Fruit fly (Drosophila melanogaster): Measurements from ENCODE around the gene mge.
A peak's percentile ranks its signal among the peaks of the same experiment; 100 is the strongest.

The mge gene

DNA sequence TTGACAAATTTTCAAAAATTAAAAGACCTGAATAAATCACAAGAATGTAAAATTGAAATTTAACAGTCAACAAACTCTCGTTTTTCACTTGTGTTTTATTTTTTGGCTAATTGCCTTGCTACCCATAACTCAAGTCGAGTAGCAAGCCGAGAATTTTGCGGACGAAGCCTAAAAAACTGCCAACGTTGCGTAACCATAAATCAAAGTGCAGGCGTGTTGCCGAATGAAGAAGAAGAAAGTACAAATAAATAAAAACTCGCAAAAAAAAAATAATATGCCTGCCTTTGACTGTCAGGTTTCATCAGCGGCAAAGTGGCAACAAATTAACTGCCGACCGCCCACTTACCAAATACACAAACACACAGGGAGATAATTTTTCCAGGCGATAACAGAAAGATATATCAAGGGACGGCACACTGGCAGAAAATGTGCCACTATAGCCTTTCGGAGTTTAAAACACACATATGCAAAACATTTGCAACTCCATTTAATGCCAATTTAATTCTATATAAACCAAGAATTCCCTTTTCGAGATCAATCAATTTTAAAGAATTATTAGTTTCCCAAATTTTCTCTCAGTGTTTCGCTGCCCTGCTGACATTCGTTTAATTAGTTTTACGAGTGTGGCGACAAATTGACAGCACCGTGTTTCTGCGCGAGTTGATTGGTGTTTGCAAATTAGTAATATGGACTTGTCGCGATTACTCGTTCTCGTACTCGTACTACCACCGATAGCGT lies 18.6 kb upstream of the mge start (continued):
- peak; percentile 36 for TF ChIP-seq kay (GFP tag; optimal IDR thresholded peaks at IDR 0.05)
- peak; percentile 91 for TF ChIP-seq wdn (GFP tag; IDR thresholded peaks at IDR 0.05)
- peak; percentile 79 for TF ChIP-seq Chrac-16 (GFP tag; optimal IDR thresholded peaks at IDR 0.05)
- no peak for TF ChIP-seq cad (GFP tag; optimal IDR thresholded peaks at IDR 0.05)
- TF ChIP-seq Pdp1 (GFP tag; optimal IDR thresholded peaks at IDR 0.05): peak; percentile 76 to 79
- TF ChIP-seq Atf-2 (GFP tag; optimal IDR thresholded peaks at IDR 0.05): peak; percentile 81
- TF ChIP-seq fru (optimal IDR thresholded peaks at IDR 0.05): no peak
- TF ChIP-seq CG1792 (GFP tag; optimal IDR thresholded peaks at IDR 0.05): peak; percentile 85
- TF ChIP-seq CG8944 (GFP tag; optimal IDR thresholded peaks at IDR 0.05): peak; percentile 86
- TF ChIP-seq HLH4C (GFP tag; IDR thresholded peaks at IDR 0.05; ENCODE audit: partially characterized antibody): no peak
- TF ChIP-seq CG33213 (GFP tag; optimal IDR thresholded peaks at IDR 0.05): peak; percentile 74
- TF ChIP-seq caup (GFP tag; optimal IDR thresholded peaks at IDR 0.05; ENCODE audit: severe bottlenecking): peak; percentile 93
- peak; percentile 85 for TF ChIP-seq bcd (GFP tag; optimal IDR thresholded peaks at IDR 0.05)
- no peak for TF ChIP-seq pita (GFP tag; optimal IDR thresholded peaks at IDR 0.05)
- no peak for TF ChIP-seq CG1832 (GFP tag; optimal IDR thresholded peaks at IDR 0.05)
- peak; percentile 86 for TF ChIP-seq CG9609 (GFP tag; optimal IDR thresholded peaks at IDR 0.05)
- peak; percentile 50 for TF ChIP-seq kah (GFP tag; optimal IDR thresholded peaks at IDR 0.05)
- TF ChIP-seq ken (GFP tag; IDR thresholded peaks at IDR 0.05): peak; percentile 76
- TF ChIP-seq zf30C (GFP tag; optimal IDR thresholded peaks at IDR 0.05): peak; percentile 80
- TF ChIP-seq Hr78 (GFP tag; optimal IDR thresholded peaks at IDR 0.05): no peak
- peak; percentile 77; the same call in 2 of the 3 replicates for TF ChIP-seq Optix (GFP tag; IDR thresholded peaks at IDR 0.05)
- no peak for TF ChIP-seq CG13287 (GFP tag; IDR thresholded peaks at IDR 0.05; ENCODE audit: partially characterized antibody)
- TF ChIP-seq Usf (GFP tag; optimal IDR thresholded peaks at IDR 0.05): peak; percentile 74
- peak; percentile 20 for TF ChIP-seq CG17912 (GFP tag; optimal IDR thresholded peaks at IDR 0.05)
- no peak for TF ChIP-seq CG9797 (GFP tag; optimal IDR thresholded peaks at IDR 0.05)
- peak; percentile 89 for TF ChIP-seq fd3F (GFP tag; optimal IDR thresholded peaks at IDR 0.05)
- peak; percentile 50 for TF ChIP-seq CG15696 (tag; optimal IDR thresholded peaks at IDR 0.05)
- TF ChIP-seq CG31224 (GFP tag; IDR thresholded peaks at IDR 0.05): peak; percentile 87
- TF ChIP-seq Abd-B (GFP tag; optimal IDR thresholded peaks at IDR 0.05): peak; percentile 68
- TF ChIP-seq CG5180 (GFP tag; optimal IDR thresholded peaks at IDR 0.05): peak; percentile 46
- TF ChIP-seq hbn (GFP tag; IDR thresholded peaks at IDR 0.05; ENCODE audit: partially characterized antibody): no peak
- TF ChIP-seq CG10147 (GFP tag; optimal IDR thresholded peaks at IDR 0.05): peak; percentile 83
- peak; percentile 76; the same call in 2 of the 3 replicates for TF ChIP-seq H15 (GFP tag; IDR thresholded peaks at IDR 0.05)
- peak; percentile 64 for TF ChIP-seq Jarid2 (GFP tag; optimal IDR thresholded peaks at IDR 0.05)
- TF ChIP-seq ase (GFP tag; IDR thresholded peaks at IDR 0.05): peak; percentile 76; the same call in 1 of the 3 replicates
- peak; percentile 88 for TF ChIP-seq CG12155 (GFP tag; optimal IDR thresholded peaks at IDR 0.05)
- TF ChIP-seq CG32772 (GFP tag; IDR thresholded peaks at IDR 0.05): peak; percentile 78
- TF ChIP-seq Mad (GFP tag; optimal IDR thresholded peaks at IDR 0.05): peak; percentile 53
- TF ChIP-seq phol (tag; optimal IDR thresholded peaks at IDR 0.05): peak; percentile 64
- peak; percentile 83 for TF ChIP-seq CG7372 (GFP tag; IDR thresholded peaks at IDR 0.05)
- peak; percentile 49 for TF ChIP-seq CG6654 (GFP tag; optimal IDR thresholded peaks at IDR 0.05)
- TF ChIP-seq amos (GFP tag; IDR thresholded peaks at IDR 0.05; ENCODE audit: partially characterized antibody): no peak
- TF ChIP-seq E2f2 (GFP tag; IDR thresholded peaks at IDR 0.05): peak; percentile 64; the same call in 1 of the 2 replicates
- TF ChIP-seq Camta (GFP tag; optimal IDR thresholded peaks at IDR 0.05): peak; percentile 68
- TF ChIP-seq CG18764 (GFP tag; optimal IDR thresholded peaks at IDR 0.05): peak; percentile 43
- TF ChIP-seq ham (GFP tag; IDR thresholded peaks at IDR 0.05): peak; percentile 79
- TF ChIP-seq CG8765 (GFP tag; IDR thresholded peaks at IDR 0.05): peak; percentile 51; the same call in 1 of the 2 replicates
- TF ChIP-seq CG17359 (tag; optimal IDR thresholded peaks at IDR 0.05): peak; percentile 84

All from whole organism, embryonic.